Worm (Caenorhabditis elegans): ENCODE data around the gene R09A8.2.

ce11 chrX:12663537-12663936, 44.3 kb downstream of the R09A8.2 start, which contains the start of gene nlp-76:
- TF ChIP-seq dpl-1 (GFP tag; optimal IDR thresholded peaks at IDR 0.05) (no peak), dpff-1 (tag; optimal IDR thresholded peaks at IDR 0.05) (no peak), madf-8 (GFP tag; conservative IDR thresholded peaks at IDR 0.05) (no peak)

All from whole organism, young adult.